Fruit fly (Drosophila melanogaster): Measurements from ENCODE around the gene CG4577.

DNA sequence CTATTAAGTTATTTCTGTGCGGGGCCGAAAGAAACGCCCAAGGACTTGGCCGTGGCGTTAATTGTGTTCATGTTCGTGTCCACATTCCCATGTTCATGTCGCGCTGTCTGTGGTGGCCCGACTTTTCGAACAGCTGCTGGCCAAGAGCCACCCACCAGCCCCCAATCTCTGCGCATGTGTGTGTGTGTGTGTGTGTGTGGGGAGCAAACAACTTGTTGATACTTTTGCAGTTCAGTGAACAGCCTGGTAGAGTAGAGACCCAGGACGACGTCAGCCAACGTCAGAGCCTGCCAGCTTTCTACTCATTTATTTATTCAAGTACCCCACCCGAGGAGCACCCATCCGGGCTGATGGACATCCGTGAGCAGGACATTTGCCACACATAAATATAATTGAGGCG lies 2.5 kb downstream of the CG4577 start:
- TF ChIP-seq pan (optimal IDR thresholded peaks at IDR 0.05) (no peak), Dfd (GFP tag; optimal IDR thresholded peaks at IDR 0.05) (no peak), Abd-B (GFP tag; optimal IDR thresholded peaks at IDR 0.05) (no peak), usp (GFP tag; optimal IDR thresholded peaks at IDR 0.05) (no peak), Jra (GFP tag; optimal IDR thresholded peaks at IDR 0.05) (no peak), br (GFP tag; optimal IDR thresholded peaks at IDR 0.05) (no peak), ey (GFP tag; optimal IDR thresholded peaks at IDR 0.05) (no peak), psq (GFP tag; optimal IDR thresholded peaks at IDR 0.05) (no peak)

Data from whole organism, wandering third instar larva.